Fruit fly (Drosophila melanogaster) whole organism, embryonic: ENCODE results near the gene CycB3.
A peak's percentile ranks its signal among the peaks of the same experiment; 100 is the strongest.

Source experiments
- B-H2 ChIP-seq: fragments of 200-800 bp; sonication (Bioruptor generic); optimal IDR thresholded peaks from 2 replicates; lab custom pipeline; 2018; ENCODE audit warnings: missing biosample characterization, mild to moderate bottlenecking, missing genetic modification characterization
- CG10565 ChIP-seq: fragments of 200-800 bp; sonication (Bioruptor generic); optimal IDR thresholded peaks from 3 replicates; lab custom pipeline; 2016; ENCODE audit warnings: missing biosample characterization, mild to moderate bottlenecking, missing genetic modification characterization
- CG11695 ChIP-seq: fragments of 200-800 bp; sonication (Bioruptor generic); IDR thresholded peaks from 3 replicates; pipeline ENCODE4 v1.3.6; 2022; ENCODE audit warnings: missing biosample characterization, missing genetic modification characterization
- CG12236 ChIP-seq: fragments of 200-800 bp; sonication (Bioruptor generic); optimal IDR thresholded peaks from 2 replicates; lab custom pipeline; 2016; ENCODE audit warnings: missing biosample characterization, missing genetic modification characterization
- CG12769 ChIP-seq: fragments of 200-800 bp; sonication (Bioruptor generic); optimal IDR thresholded peaks from 2 replicates; lab custom pipeline; 2019; ENCODE audit warnings: missing biosample characterization, mild to moderate bottlenecking, missing genetic modification characterization, moderate library complexity
- CG13624 ChIP-seq: fragments of 200-800 bp; sonication (Bioruptor generic); optimal IDR thresholded peaks from 2 replicates; lab custom pipeline; 2016; ENCODE audit warnings: missing biosample characterization, missing genetic modification characterization
- CG13775 ChIP-seq: fragments of 200-800 bp; sonication (Bioruptor generic); optimal IDR thresholded peaks from 3 replicates; lab custom pipeline; 2017; ENCODE audit warnings: missing biosample characterization, mild to moderate bottlenecking, missing genetic modification characterization
- CG13894 ChIP-seq: fragments of 200-800 bp; sonication (Bioruptor generic); optimal IDR thresholded peaks from 3 replicates; lab custom pipeline; 2018; ENCODE audit warnings: missing biosample characterization, mild to moderate bottlenecking, missing genetic modification characterization, moderate library complexity
- CG14441 ChIP-seq: fragments of 200-800 bp; sonication (Bioruptor generic); IDR thresholded peaks from 2 replicates; pipeline ENCODE4 v1.3.6; 2022; ENCODE audit warnings: missing biosample characterization, missing genetic modification characterization
- CG2129 ChIP-seq: fragments of 200-800 bp; sonication (Bioruptor generic); IDR thresholded peaks from 2 replicates; pipeline ENCODE4 v1.3.6; 2022; ENCODE audit warnings: missing biosample characterization, missing genetic modification characterization; ENCODE audit not compliant: partially characterized antibody
- CG30403 ChIP-seq: fragments of 200-800 bp; sonication (Bioruptor generic); optimal IDR thresholded peaks from 3 replicates; lab custom pipeline; 2016; ENCODE audit warnings: missing biosample characterization, missing genetic modification characterization
- CG31224 ChIP-seq: fragments of 200-800 bp; sonication (Bioruptor generic); IDR thresholded peaks from 2 replicates; pipeline ENCODE4 v1.3.6; 2022; ENCODE audit warnings: missing biosample characterization, missing genetic modification characterization
- CG31365 ChIP-seq: fragments of 200-800 bp; sonication (Bioruptor generic); optimal IDR thresholded peaks from 2 replicates; lab custom pipeline; 2018; ENCODE audit warnings: missing biosample characterization, mild to moderate bottlenecking, missing genetic modification characterization
- CG3163 ChIP-seq: fragments of 200-800 bp; sonication (Bioruptor generic); optimal IDR thresholded peaks from 3 replicates; lab custom pipeline; 2016; ENCODE audit warnings: missing biosample characterization, missing genetic modification characterization
- CG3281 ChIP-seq: fragments of 200-800 bp; sonication (Bioruptor generic); optimal IDR thresholded peaks from 3 replicates; lab custom pipeline; 2017; ENCODE audit warnings: missing biosample characterization, mild to moderate bottlenecking, missing genetic modification characterization
- CG33557 ChIP-seq: fragments of 200-800 bp; sonication (Bioruptor generic); optimal IDR thresholded peaks from 2 replicates; lab custom pipeline; 2019; ENCODE audit warnings: missing biosample characterization, mild to moderate bottlenecking, missing genetic modification characterization, moderate library complexity
- CG43689 ChIP-seq: fragments of 200-800 bp; sonication (Bioruptor generic); IDR thresholded peaks from 2 replicates; pipeline ENCODE4 v1.3.6; 2022; ENCODE audit warnings: missing biosample characterization, missing genetic modification characterization
- CG5180 ChIP-seq: fragments of 200-800 bp; sonication (Bioruptor generic); optimal IDR thresholded peaks from 3 replicates; lab custom pipeline; 2017; ENCODE audit warnings: missing biosample characterization, missing genetic modification characterization, mild to moderate bottlenecking, moderate library complexity, missing genetic modification reagents
- CG6791 ChIP-seq: fragments of 200-800 bp; sonication (Bioruptor generic); IDR thresholded peaks from 3 replicates; pipeline ENCODE4 v1.3.6; 2022; ENCODE audit warnings: missing biosample characterization, missing genetic modification characterization; ENCODE audit not compliant: partially characterized antibody
- CG6813 ChIP-seq: fragments of 200-800 bp; sonication (Bioruptor generic); optimal IDR thresholded peaks from 2 replicates; lab custom pipeline; 2017; ENCODE audit warnings: missing biosample characterization, missing genetic modification characterization, mild to moderate bottlenecking, moderate library complexity, missing genetic modification reagents
- CG7271 ChIP-seq: fragments of 200-800 bp; sonication (Bioruptor generic); optimal IDR thresholded peaks from 2 replicates; lab custom pipeline; 2018; ENCODE audit warnings: missing biosample characterization, mild to moderate bottlenecking, missing genetic modification characterization, moderate library complexity
- CG7987 ChIP-seq: fragments of 200-800 bp; sonication (Bioruptor generic); optimal IDR thresholded peaks from 2 replicates; lab custom pipeline; 2018; ENCODE audit warnings: missing biosample characterization, mild to moderate bottlenecking, missing genetic modification characterization, moderate library complexity
- CG8765 ChIP-seq: fragments of 200-800 bp; sonication (Bioruptor generic); IDR thresholded peaks from 2 replicates; pipeline ENCODE4 v1.3.6; 2022; ENCODE audit warnings: missing biosample characterization, missing genetic modification characterization
- CG9437 ChIP-seq: fragments of 200-800 bp; sonication (Bioruptor generic); optimal IDR thresholded peaks from 2 replicates; lab custom pipeline; 2018; ENCODE audit warnings: missing biosample characterization, mild to moderate bottlenecking, missing genetic modification characterization
- E2f1 ChIP-seq: fragments of 200-800 bp; sonication (Bioruptor generic); IDR thresholded peaks from 2 replicates; pipeline ENCODE4 v1.3.6; 2022; ENCODE audit warnings: missing biosample characterization, missing genetic modification characterization
- ERR ChIP-seq: fragments of 200-800 bp; sonication (Bioruptor generic); optimal IDR thresholded peaks from 2 replicates; lab custom pipeline; 2016; ENCODE audit warnings: missing biosample characterization, missing genetic modification characterization
- HmgD ChIP-seq: fragments of 200-800 bp; sonication (Bioruptor generic); optimal IDR thresholded peaks from 3 replicates; lab custom pipeline; 2016; ENCODE audit warnings: missing biosample characterization, missing genetic modification characterization
- Max ChIP-seq: fragments of 200-800 bp; sonication (Bioruptor generic); optimal IDR thresholded peaks from 2 replicates; lab custom pipeline; 2016; ENCODE audit warnings: missing biosample characterization, mild to moderate bottlenecking, missing genetic modification characterization
- Optix ChIP-seq: fragments of 200-800 bp; sonication (Bioruptor generic); IDR thresholded peaks from 3 replicates; pipeline ENCODE4 v1.3.6; 2022; ENCODE audit warnings: missing biosample characterization, missing genetic modification characterization
- Sry-δ ChIP-seq: fragments of 200-800 bp; sonication (Bioruptor generic); optimal IDR thresholded peaks from 2 replicates; lab custom pipeline; 2016; ENCODE audit warnings: missing biosample characterization, missing genetic modification characterization
- Taf1 ChIP-seq: fragments of 200-800 bp; sonication (Bioruptor generic); IDR thresholded peaks from 2 replicates; pipeline ENCODE4 v1.3.6; 2022; ENCODE audit warnings: missing biosample characterization, missing genetic modification characterization
- cg ChIP-seq: fragments of 200-800 bp; sonication (Bioruptor generic); optimal IDR thresholded peaks from 3 replicates; lab custom pipeline; 2019; ENCODE audit warnings: missing biosample characterization, mild to moderate bottlenecking, missing genetic modification characterization, moderate library complexity
- corto ChIP-seq: fragments of 200-800 bp; sonication (Bioruptor generic); optimal IDR thresholded peaks from 2 replicates; lab custom pipeline; 2016; ENCODE audit warnings: missing biosample characterization, mild to moderate bottlenecking, missing genetic modification characterization, moderate library complexity
- dmrt11E ChIP-seq: fragments of 200-800 bp; sonication (Bioruptor generic); optimal IDR thresholded peaks from 3 replicates; lab custom pipeline; 2018; ENCODE audit warnings: missing biosample characterization, mild to moderate bottlenecking, missing genetic modification characterization, moderate library complexity
- en ChIP-seq: fragments of 200-800 bp; sonication (Bioruptor generic); optimal IDR thresholded peaks from 2 replicates; lab custom pipeline; 2016; ENCODE audit warnings: missing biosample characterization, missing genetic modification characterization
- esg ChIP-seq: fragments of 200-800 bp; sonication (Bioruptor generic); conservative IDR thresholded peaks from 2 replicates; pipeline ENCODE4 v1.3.6; 2022; ENCODE audit warnings: missing biosample characterization, missing genetic modification characterization
- fru ChIP-seq: fragments of >200 bp; optimal IDR thresholded peaks from 2 replicates; lab custom pipeline; 2017
- grn ChIP-seq: fragments of 200-800 bp; sonication (Bioruptor generic); optimal IDR thresholded peaks from 3 replicates; lab custom pipeline; 2017; ENCODE audit warnings: missing biosample characterization, missing genetic modification characterization
- gsb-n ChIP-seq: fragments of 200-800 bp; sonication (Bioruptor generic); optimal IDR thresholded peaks from 3 replicates; lab custom pipeline; 2018; ENCODE audit warnings: missing biosample characterization, mild to moderate bottlenecking, missing genetic modification characterization
- insv ChIP-seq, 2 experiments: fragments of 200-800 bp; sonication (Bioruptor generic); optimal IDR thresholded peaks; 3 replicates each; lab custom pipeline; 2016 to 2018; ENCODE audit warnings: missing biosample characterization in 2 of 2, missing genetic modification characterization in 2 of 2
- jigr1 ChIP-seq: fragments of 200-800 bp; sonication (Bioruptor generic); IDR thresholded peaks from 3 replicates; pipeline ENCODE4 v1.3.6; 2022; ENCODE audit warnings: missing biosample characterization, missing genetic modification characterization
- lab ChIP-seq: fragments of 200-800 bp; sonication (Bioruptor generic); optimal IDR thresholded peaks from 3 replicates; lab custom pipeline; 2017; ENCODE audit warnings: missing biosample characterization, missing genetic modification characterization, mild to moderate bottlenecking, moderate library complexity, missing genetic modification reagents
- oc ChIP-seq: fragments of 200-800 bp; sonication (Bioruptor generic); optimal IDR thresholded peaks from 2 replicates; lab custom pipeline; 2018; ENCODE audit warnings: missing biosample characterization, mild to moderate bottlenecking, missing genetic modification characterization, moderate library complexity
- sd ChIP-seq: fragments of 200-800 bp; sonication (Bioruptor generic); optimal IDR thresholded peaks from 3 replicates; lab custom pipeline; 2018; ENCODE audit warnings: missing biosample characterization, mild to moderate bottlenecking, missing genetic modification characterization, moderate library complexity
- sens-2 ChIP-seq: fragments of 200-800 bp; sonication (Bioruptor generic); IDR thresholded peaks from 2 replicates; pipeline ENCODE4 v1.3.6; 2022; ENCODE audit warnings: missing biosample characterization, missing genetic modification characterization
- seq ChIP-seq: fragments of 200-800 bp; sonication (Bioruptor generic); IDR thresholded peaks from 2 replicates; pipeline ENCODE4 v1.3.6; 2022; ENCODE audit warnings: missing biosample characterization, missing genetic modification characterization
- sug ChIP-seq: fragments of 200-800 bp; optimal IDR thresholded peaks from 2 replicates; lab custom pipeline; 2019; ENCODE audit warnings: missing biosample characterization, mild to moderate bottlenecking, missing genetic modification characterization, moderate library complexity
- tap ChIP-seq: fragments of 200-800 bp; optimal IDR thresholded peaks from 3 replicates; lab custom pipeline; 2019; ENCODE audit warnings: missing biosample characterization, mild to moderate bottlenecking, missing genetic modification characterization, moderate library complexity
- tin ChIP-seq: fragments of 200-800 bp; sonication (Bioruptor generic); optimal IDR thresholded peaks from 3 replicates; lab custom pipeline; 2016; ENCODE audit warnings: missing biosample characterization, missing genetic modification characterization
- wdn ChIP-seq: fragments of 200-800 bp; sonication (Bioruptor generic); IDR thresholded peaks from 2 replicates; pipeline ENCODE4 v1.3.6; 2022; ENCODE audit warnings: missing biosample characterization, missing genetic modification characterization

CycB3 gene

DNA sequence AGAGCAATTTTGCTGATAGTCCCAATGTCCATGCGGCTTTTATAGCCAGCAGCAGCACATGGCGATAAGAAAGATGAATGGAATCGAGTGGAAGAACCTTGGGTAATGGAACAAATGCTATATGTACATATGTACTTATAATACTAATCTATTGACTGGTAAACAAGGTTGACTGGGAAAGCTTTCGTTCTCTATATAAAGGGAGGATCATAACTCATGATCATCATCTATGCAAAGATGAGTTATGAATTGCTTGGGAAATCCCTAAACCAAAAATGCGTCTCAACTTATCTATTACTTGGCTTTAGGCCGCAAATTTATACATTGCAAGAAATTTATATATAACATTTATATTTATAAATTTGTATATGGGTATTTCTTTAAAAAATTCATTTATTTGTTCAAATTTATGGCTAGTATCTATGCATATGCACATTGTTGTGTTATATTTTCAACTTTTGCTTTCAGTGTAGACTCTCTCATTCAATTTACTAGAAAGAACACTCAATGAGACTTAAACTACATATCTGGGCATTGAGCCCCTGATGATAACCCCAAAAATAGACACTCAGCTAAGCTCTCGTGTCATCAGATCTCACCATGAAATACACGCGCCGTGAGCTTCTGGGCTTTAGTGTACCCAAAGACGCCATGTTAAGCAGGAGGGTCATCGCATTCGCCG, 5.8 kb downstream of the CycB3 start, which contains the start of the genes Srg1 and Elal (continued):
- TF ChIP-seq jigr1 (GFP tag; lab: Robert Waterston, UW), result no peak
- peak; percentile 7 for TF ChIP-seq dmrt11E
- peak; percentile 51 for TF ChIP-seq sug (tag; lab: Kevin White, UChicago)
- TF ChIP-seq Max, result no peak
- no peak for TF ChIP-seq CG13894
- TF ChIP-seq CG13775 (GFP tag; lab: Kevin White, UChicago), result peak; percentile 7
- TF ChIP-seq B-H2 (GFP tag; lab: Kevin White, UChicago), result no peak
- no peak for TF ChIP-seq CG12236
- no peak for TF ChIP-seq CG10565 (GFP tag; lab: Kevin White, UChicago)
- no peak for TF ChIP-seq fru (lab: Kevin White, UChicago)
- no peak for TF ChIP-seq sd
- no peak for TF ChIP-seq CG31224 (GFP tag; lab: Robert Waterston, UW)
- TF ChIP-seq CG6813 (GFP tag; lab: Kevin White, UChicago), result no peak
- TF ChIP-seq CG13624 (GFP tag; lab: Kevin White, UChicago), result no peak
- TF ChIP-seq CG31365 (tag; lab: Kevin White, UChicago), result no peak
- no peak for TF ChIP-seq CG9437 (GFP tag; lab: Kevin White, UChicago)
- no peak for TF ChIP-seq CG6791 (GFP tag; lab: Robert Waterston, UW)
- no peak for TF ChIP-seq CG7271 (tag; lab: Kevin White, UChicago)
- TF ChIP-seq CG33557 (GFP tag; lab: Kevin White, UChicago), result no peak
- peak; percentile 38 for TF ChIP-seq CG30403
- TF ChIP-seq CG43689, result no peak
- peak; percentile 5 for TF ChIP-seq gsb-n (tag; lab: Kevin White, UChicago)
- no peak for TF ChIP-seq HmgD (GFP tag; lab: Kevin White, UChicago)
- 0 out of 2 replicates have a peak, but pooled peaks have one; percentile 4 for TF ChIP-seq esg (GFP tag; lab: Robert Waterston, UW)
- no peak for TF ChIP-seq Optix (GFP tag; lab: Robert Waterston, UW)
- no peak for TF ChIP-seq CG8765 (GFP tag; lab: Robert Waterston, UW)
- TF ChIP-seq insv (GFP tag; optimal IDR thresholded peaks at IDR 0.05; lab: Kevin White, UChicago), result no peak
- no peak for TF ChIP-seq cg (GFP tag; lab: Kevin White, UChicago)
- TF ChIP-seq en, result no peak
- peak; percentile 19 for TF ChIP-seq CG3281 (GFP tag; lab: Kevin White, UChicago)
- TF ChIP-seq CG2129 (GFP tag; lab: Robert Waterston, UW), result no peak
- 0 out of 2 replicates have a peak, but pooled peaks have one; percentile 14 for TF ChIP-seq wdn (GFP tag; lab: Robert Waterston, UW)
- TF ChIP-seq CG12769, result no peak
- TF ChIP-seq CG11695, result peak; percentile 33; the same call in 1 of the 3 replicates
- no peak for TF ChIP-seq CG5180 (GFP tag; lab: Kevin White, UChicago)
- TF ChIP-seq E2f1 (GFP tag; lab: Robert Waterston, UW), result 0 out of 2 replicates have a peak, but pooled peaks have one; percentile 17
- TF ChIP-seq sens-2, result no peak
- no peak for TF ChIP-seq lab (GFP tag; lab: Kevin White, UChicago)
- no peak for TF ChIP-seq CG3163
- no peak for TF ChIP-seq seq (GFP tag; lab: Robert Waterston, UW)
- 0 out of 2 replicates have a peak, but pooled peaks have one; percentile 5 for TF ChIP-seq CG14441 (GFP tag; lab: Robert Waterston, UW)
- TF ChIP-seq corto, result no peak
- TF ChIP-seq ERR (GFP tag; lab: Kevin White, UChicago), result no peak
- no peak for TF ChIP-seq grn (GFP tag; lab: Kevin White, UChicago)
- TF ChIP-seq CG7987 (GFP tag; lab: Kevin White, UChicago), result no peak
- TF ChIP-seq oc, result no peak
- TF ChIP-seq Sry-δ (GFP tag; lab: Kevin White, UChicago), result no peak
- no peak for TF ChIP-seq tap (tag; lab: Kevin White, UChicago)
- TF ChIP-seq tin (GFP tag; lab: Kevin White, UChicago), result no peak
- 0 out of 2 replicates have a peak, but pooled peaks have one; percentile 21 for TF ChIP-seq Taf1 (GFP tag; lab: Robert Waterston, UW)
